Fruit fly (Drosophila melanogaster) whole organism, prepupa: ENCODE data around the gene CG11454.

ENCODE experiments used
- CG7368 ChIP-seq: fragments of 200-800 bp; sonication (Bioruptor generic); optimal IDR thresholded peaks from 3 replicates; lab custom pipeline; 2016; ENCODE audit warnings: missing biosample characterization, missing genetic modification characterization
- Gug ChIP-seq: fragments of 200-800 bp; sonication (Bioruptor generic); IDR thresholded peaks from 2 replicates; pipeline ENCODE4 v1.3.6; 2022; ENCODE audit warnings: missing biosample characterization, missing genetic modification characterization
- Sox15 ChIP-seq: fragments of 200-800 bp; sonication (Bioruptor generic); optimal IDR thresholded peaks from 3 replicates; lab custom pipeline; 2016; ENCODE audit warnings: missing biosample characterization, missing genetic modification characterization
- achi ChIP-seq: fragments of 200-800 bp; sonication (Bioruptor generic); optimal IDR thresholded peaks from 3 replicates; lab custom pipeline; 2016; ENCODE audit warnings: missing biosample characterization, missing genetic modification characterization
- acj6 ChIP-seq: fragments of 200-800 bp; sonication (Bioruptor generic); optimal IDR thresholded peaks from 3 replicates; lab custom pipeline; 2016; ENCODE audit warnings: missing biosample characterization, missing genetic modification characterization
- cyc ChIP-seq: fragments of 200-800 bp; sonication (Bioruptor generic); optimal IDR thresholded peaks from 3 replicates; lab custom pipeline; 2016; ENCODE audit warnings: missing biosample characterization, missing genetic modification characterization
- eg ChIP-seq: fragments of 200-800 bp; sonication (Bioruptor generic); IDR thresholded peaks from 3 replicates; pipeline ENCODE4 v1.3.6; 2022; ENCODE audit warnings: missing biosample characterization, missing genetic modification characterization
- esn ChIP-seq: fragments of 200-800 bp; sonication (Bioruptor generic); optimal IDR thresholded peaks from 2 replicates; lab custom pipeline; 2016; ENCODE audit warnings: missing biosample characterization, mild to moderate bottlenecking, missing genetic modification characterization, moderate library complexity
- svp ChIP-seq: fragments of 200-800 bp; sonication (Bioruptor generic); peaks from one replicate; lab custom pipeline; 2016; ENCODE audit warnings: missing biosample characterization, missing genetic modification characterization

DNA sequence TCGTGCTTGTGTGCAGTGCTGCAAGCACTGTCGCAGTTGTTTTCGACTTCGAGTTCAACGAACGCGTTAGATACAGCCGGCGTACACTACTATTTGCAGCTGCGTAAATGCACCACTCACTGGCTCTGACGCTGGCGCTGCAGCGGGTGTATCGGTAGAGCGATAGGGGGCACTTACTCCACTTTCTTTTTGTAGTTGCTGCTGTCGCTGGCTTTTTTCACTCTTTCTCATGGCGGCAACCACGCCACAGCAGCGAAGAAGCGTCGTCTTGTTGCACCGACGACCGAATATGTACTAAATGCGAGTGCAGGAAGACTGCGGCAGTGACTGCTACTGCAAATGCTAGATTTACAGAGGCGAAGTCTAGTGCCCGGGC is 21.7 kb upstream of the CG11454 start, which contains the start of gene CG4822:
- TF ChIP-seq svp (GFP tag; lab: Kevin White, UChicago): no peak
- no peak for TF ChIP-seq achi (GFP tag; lab: Kevin White, UChicago)
- TF ChIP-seq Sox15 (GFP tag; lab: Kevin White, UChicago): no peak
- TF ChIP-seq eg (GFP tag; lab: Robert Waterston, UW): no peak; the same call in 2 of the 3 replicates
- TF ChIP-seq CG7368 (GFP tag; lab: Kevin White, UChicago): no peak
- no peak for TF ChIP-seq esn (GFP tag; lab: Kevin White, UChicago)
- TF ChIP-seq acj6 (GFP tag; lab: Kevin White, UChicago): no peak
- no peak for TF ChIP-seq Gug (GFP tag; lab: Robert Waterston, UW)
- TF ChIP-seq cyc: no peak
